Worm (Caenorhabditis elegans) whole organism, L4/young adult: ENCODE results near the gene ccch-3.

Experiments used
- W03F9.2 ChIP-seq: fragments of 150-350 bp; optimal IDR thresholded peaks from 2 replicates; lab custom pipeline; 2014; ENCODE audit warnings: missing biosample characterization, missing genetic modification characterization
- dao-5 ChIP-seq: sonication (generic microtip); optimal IDR thresholded peaks from 2 replicates; lab custom pipeline; 2016; ENCODE audit warnings: missing genotype, missing genetic modification characterization, moderate library complexity, missing compliant biosample characterization
- him-1 ChIP-seq: sonication (generic microtip); optimal IDR thresholded peaks from 2 replicates; lab custom pipeline; 2016; ENCODE audit warnings: missing genotype, missing genetic modification reagents, missing genetic modification characterization, missing compliant biosample characterization

ccch-3 gene

ce11 chrV:12636248-12636647 is 23.2 kb downstream of the ccch-3 start:
- TF ChIP-seq dao-5 (tag; lab: Kevin White, UChicago) (no peak), him-1 (no peak), W03F9.2 (tag; lab: Kevin White, UChicago) (no peak)

ce11 chrV:12635218-12635617 is 24.3 kb downstream of the ccch-3 start:
- TF ChIP-seq W03F9.2 (tag; lab: Kevin White, UChicago) = no peak
- TF ChIP-seq him-1 = no peak
- no peak for TF ChIP-seq dao-5 (tag; lab: Kevin White, UChicago)

ce11 chrV:12634746-12635145 is 24.7 kb downstream of the ccch-3 start:
- no peak for TF ChIP-seq W03F9.2 (tag; lab: Kevin White, UChicago)
- no peak for TF ChIP-seq him-1
- no peak for TF ChIP-seq dao-5 (tag; lab: Kevin White, UChicago)

- TF ChIP-seq him-1 (no peak), W03F9.2 (tag; lab: Kevin White, UChicago) (no peak), dao-5 (tag; lab: Kevin White, UChicago) (no peak)
These were observed 25.4 kb downstream of the ccch-3 start for ce11 chrV:12634050-12634449.

ce11 chrV:12633046-12633445 is 26.4 kb downstream of the ccch-3 start:
- no peak for TF ChIP-seq dao-5 (tag; lab: Kevin White, UChicago)
- TF ChIP-seq him-1 = no peak
- TF ChIP-seq W03F9.2 (tag; lab: Kevin White, UChicago) = no peak

- no peak for TF ChIP-seq W03F9.2 (tag; lab: Kevin White, UChicago)
- TF ChIP-seq him-1 = no peak
- TF ChIP-seq dao-5 (tag; lab: Kevin White, UChicago) = no peak
These were observed 27.4 kb downstream of the ccch-3 start, which contains the start of gene srx-113 for ce11 chrV:12632048-12632447. Gene srx-113, minus strand, starts transcription at chrV:12632148.

ce11 chrV:12629743-12630142 is 29.7 kb downstream of the ccch-3 start, which contains the start of gene F56H9.6:
Gene F56H9.6, minus strand, starts transcription at chrV:12629843.
- TF ChIP-seq him-1 (no peak), dao-5 (tag; lab: Kevin White, UChicago) (no peak), W03F9.2 (tag; lab: Kevin White, UChicago) (no peak)

ce11 chrV:12624371-12624770 is 35.1 kb downstream of the ccch-3 start, which contains the start of gene F56H9.9:
Gene F56H9.9, minus strand, starts transcription at chrV:12624471.
- no peak for TF ChIP-seq him-1
- no peak for TF ChIP-seq W03F9.2 (tag; lab: Kevin White, UChicago)
- no peak for TF ChIP-seq dao-5 (tag; lab: Kevin White, UChicago)

- TF ChIP-seq dao-5 (tag; lab: Kevin White, UChicago) (no peak), W03F9.2 (tag; lab: Kevin White, UChicago) (no peak), him-1 (no peak)
These were observed 47.4 kb downstream of the ccch-3 start, which contains the start of gene cyc-2.2 for ce11 chrV:12612118-12612517. Gene cyc-2.2, minus strand, starts transcription at chrV:12612218.

- no peak for TF ChIP-seq him-1
- TF ChIP-seq dao-5 (tag; lab: Kevin White, UChicago) = no peak
- TF ChIP-seq W03F9.2 (tag; lab: Kevin White, UChicago) = no peak
These were observed 48.5 kb downstream of the ccch-3 start, which contains the start of gene cubn-1 for ce11 chrV:12611029-12611428. Gene cubn-1, plus strand, starts transcription at chrV:12611329.

- TF ChIP-seq W03F9.2 (tag; lab: Kevin White, UChicago) (no peak), him-1 (no peak), dao-5 (tag; lab: Kevin White, UChicago) (no peak)
These were observed 50.0 kb downstream of the ccch-3 start, which contains the start of gene ZC116.1 for ce11 chrV:12609526-12609925. Gene ZC116.1, plus strand, starts transcription at chrV:12609826.

ce11 chrV:12608857-12609256 is 50.6 kb downstream of the ccch-3 start, which contains the start of gene ZC116.5:
Gene ZC116.5, minus strand, starts transcription at chrV:12608957.
- TF ChIP-seq W03F9.2 (tag; lab: Kevin White, UChicago) = no peak
- TF ChIP-seq him-1 = no peak
